Fruit fly (Drosophila melanogaster) whole organism, embryonic: ENCODE results near the gene CG31777.

Experiments
- CG31441 ChIP-seq: fragments of 200-800 bp; sonication (Bioruptor generic); IDR thresholded peaks from 2 replicates; pipeline ENCODE4 v1.3.6; 2022; ENCODE audit warnings: missing biosample characterization, missing genetic modification characterization
- CG6689 ChIP-seq: fragments of 200-800 bp; sonication (Bioruptor generic); IDR thresholded peaks from 2 replicates; pipeline ENCODE4 v1.3.6; 2022; ENCODE audit warnings: missing biosample characterization, missing genetic modification characterization
- CrebB ChIP-seq: fragments of 200-800 bp; sonication (Bioruptor generic); optimal IDR thresholded peaks from 3 replicates; lab custom pipeline; 2018; ENCODE audit warnings: missing biosample characterization, mild to moderate bottlenecking, missing genetic modification characterization
- Poxn ChIP-seq: fragments of 200-800 bp; sonication (Bioruptor generic); IDR thresholded peaks from 2 replicates; pipeline ENCODE4 v1.3.6; 2022; ENCODE audit warnings: missing biosample characterization, missing genetic modification characterization
- fru ChIP-seq: fragments of >200 bp; optimal IDR thresholded peaks from 2 replicates; lab custom pipeline; 2017
- gsb ChIP-seq: fragments of 200-800 bp; sonication (Bioruptor generic); IDR thresholded peaks from 2 replicates; pipeline ENCODE4 v1.3.6; 2022; ENCODE audit warnings: missing biosample characterization, missing genetic modification characterization
- insv ChIP-seq, 2 experiments: fragments of 200-800 bp; sonication (Bioruptor generic); optimal IDR thresholded peaks; 3 replicates each; lab custom pipeline; 2016 to 2018; ENCODE audit warnings: missing biosample characterization in 2 of 2, missing genetic modification characterization in 2 of 2
- lab ChIP-seq: fragments of 200-800 bp; sonication (Bioruptor generic); optimal IDR thresholded peaks from 3 replicates; lab custom pipeline; 2017; ENCODE audit warnings: missing biosample characterization, missing genetic modification characterization, mild to moderate bottlenecking, moderate library complexity, missing genetic modification reagents

dm6 chr2L:3713545-3714156 lies 6.8 kb upstream of the CG31777 start:
- no peak for TF ChIP-seq insv (GFP tag; optimal IDR thresholded peaks at IDR 0.05; lab: Kevin White, UChicago)
- TF ChIP-seq gsb (GFP tag; lab: Robert Waterston, UW): no peak
- no peak for TF ChIP-seq CrebB
- TF ChIP-seq CG31441: no peak
- TF ChIP-seq fru: no peak
- no peak for TF ChIP-seq CG6689 (GFP tag; lab: Robert Waterston, UW)
- TF ChIP-seq Poxn (GFP tag; lab: Robert Waterston, UW): no peak
- TF ChIP-seq lab (GFP tag; lab: Kevin White, UChicago): no peak
